Worm (Caenorhabditis elegans): Measurements from ENCODE around the gene T07D3.2.

The T07D3.2 gene

ce11 chrII:948091-948490 lies 46.4 kb downstream of the T07D3.2 start, which contains the start of gene fbxc-32:
Gene fbxc-32 (minus strand): TSS chrII:948191.
- TF ChIP-seq fos-1 (tag; optimal IDR thresholded peaks at IDR 0.05) (no peak), ceh-16 (tag; optimal IDR thresholded peaks at IDR 0.05) (no peak), nhr-21 (tag; optimal IDR thresholded peaks at IDR 0.05) (no peak), ztf-4 (tag; optimal IDR thresholded peaks at IDR 0.05) (no peak), nhr-10 (tag; optimal IDR thresholded peaks at IDR 0.05) (no peak), crh-2 (tag; optimal IDR thresholded peaks at IDR 0.05) (no peak), dmd-4 (tag; optimal IDR thresholded peaks at IDR 0.05) (no peak), mab-5 (tag; optimal IDR thresholded peaks at IDR 0.05) (no peak), peb-1 (tag; optimal IDR thresholded peaks at IDR 0.05) (no peak), nhr-237 (tag; optimal IDR thresholded peaks at IDR 0.05) (no peak), nhr-25 (tag; optimal IDR thresholded peaks at IDR 0.05) (no peak), lin-11 (tag; optimal IDR thresholded peaks at IDR 0.05) (no peak), snpc-4 (tag; optimal IDR thresholded peaks at IDR 0.05) (no peak)

ce11 chrII:950374-950773 lies 48.6 kb downstream of the T07D3.2 start:
- TF ChIP-seq egl-27 (tag; optimal IDR thresholded peaks at IDR 0.05) (no peak), lsy-2 (tag; optimal IDR thresholded peaks at IDR 0.05) (no peak), R02D3.7 (tag; optimal IDR thresholded peaks at IDR 0.05) (no peak), nhr-25 (tag; optimal IDR thresholded peaks at IDR 0.05) (no peak), lin-13 (GFP tag; optimal IDR thresholded peaks at IDR 0.05) (no peak), peb-1 (tag; optimal IDR thresholded peaks at IDR 0.05) (no peak), unc-39 (tag; optimal IDR thresholded peaks at IDR 0.05) (no peak), sma-9 (GFP tag; optimal IDR thresholded peaks at IDR 0.05) (peak; percentile 54), sma-9 (tag; optimal IDR thresholded peaks at IDR 0.05) (no peak), unc-55 (GFP tag; optimal IDR thresholded peaks at IDR 0.05) (peak; percentile 33), C34F6.9 (tag; optimal IDR thresholded peaks at IDR 0.05) (peak; percentile 34), nhr-237 (tag; optimal IDR thresholded peaks at IDR 0.05) (no peak), nhr-21 (tag; optimal IDR thresholded peaks at IDR 0.05) (no peak), unc-62 (GFP tag; optimal IDR thresholded peaks at IDR 0.05) (no peak)

- no peak for TF ChIP-seq lsy-2 (tag; optimal IDR thresholded peaks at IDR 0.05)
- no peak for TF ChIP-seq nhr-23 (tag; optimal IDR thresholded peaks at IDR 0.05)
- no peak for TF ChIP-seq peb-1 (tag; optimal IDR thresholded peaks at IDR 0.05)
- TF ChIP-seq mdl-1 (tag; optimal IDR thresholded peaks at IDR 0.05), result no peak
- TF ChIP-seq ztf-11 (tag; optimal IDR thresholded peaks at IDR 0.05), result no peak
- TF ChIP-seq unc-62 (GFP tag; optimal IDR thresholded peaks at IDR 0.05), result no peak
- TF ChIP-seq lin-13 (GFP tag; optimal IDR thresholded peaks at IDR 0.05), result no peak
- no peak for TF ChIP-seq sma-9 (GFP tag; optimal IDR thresholded peaks at IDR 0.05)
- no peak for TF ChIP-seq sma-9 (tag; optimal IDR thresholded peaks at IDR 0.05)
- TF ChIP-seq gmeb-1 (tag; optimal IDR thresholded peaks at IDR 0.05), result no peak
- no peak for TF ChIP-seq unc-55 (GFP tag; optimal IDR thresholded peaks at IDR 0.05)
- no peak for TF ChIP-seq zag-1 (tag; optimal IDR thresholded peaks at IDR 0.05)
- TF ChIP-seq elt-1 (tag; optimal IDR thresholded peaks at IDR 0.05), result no peak
- no peak for TF ChIP-seq crh-2 (tag; optimal IDR thresholded peaks at IDR 0.05)
- no peak for TF ChIP-seq F13H6.1 (tag; optimal IDR thresholded peaks at IDR 0.05)
- TF ChIP-seq unc-39 (tag; optimal IDR thresholded peaks at IDR 0.05), result no peak
- TF ChIP-seq snpc-4 (tag; optimal IDR thresholded peaks at IDR 0.05), result no peak
- no peak for TF ChIP-seq nhr-21 (tag; optimal IDR thresholded peaks at IDR 0.05)
- no peak for TF ChIP-seq nhr-6 (tag; optimal IDR thresholded peaks at IDR 0.05)
- TF ChIP-seq sem-4 (tag; optimal IDR thresholded peaks at IDR 0.05), result no peak
These were observed 51.3 kb downstream of the T07D3.2 start for ce11 chrII:953052-953451.

All from whole organism, L2 larva.